Fruit fly (Drosophila melanogaster) whole organism, prepupa: ENCODE results near the gene ppk10.

Experiments
- Sox102F ChIP-seq: fragments of 200-800 bp; sonication (Bioruptor generic); optimal IDR thresholded peaks from 2 replicates; lab custom pipeline; 2016; ENCODE audit warnings: missing biosample characterization, mild to moderate bottlenecking, missing genetic modification characterization
- fd59A ChIP-seq: fragments of 200-800 bp; sonication (Bioruptor generic); optimal IDR thresholded peaks from 2 replicates; lab custom pipeline; 2017; ENCODE audit warnings: missing biosample characterization, mild to moderate bottlenecking, missing genetic modification characterization, missing genetic modification reagents
- net ChIP-seq: fragments of 200-800 bp; sonication (Bioruptor generic); optimal IDR thresholded peaks from 3 replicates; lab custom pipeline; 2016; ENCODE audit warnings: missing biosample characterization, missing genetic modification characterization
- ss ChIP-seq, 2 experiments: fragments of 200-800 bp; sonication (Bioruptor generic); optimal IDR thresholded peaks; 2 replicates in 1 of 2; 3 replicates in 1 of 2; lab custom pipeline; 2017 to 2018; ENCODE audit warnings: mild to moderate bottlenecking in 2 of 2, missing biosample characterization in 2 of 2, missing genetic modification characterization in 2 of 2, moderate library complexity in 1 of 2

DNA sequence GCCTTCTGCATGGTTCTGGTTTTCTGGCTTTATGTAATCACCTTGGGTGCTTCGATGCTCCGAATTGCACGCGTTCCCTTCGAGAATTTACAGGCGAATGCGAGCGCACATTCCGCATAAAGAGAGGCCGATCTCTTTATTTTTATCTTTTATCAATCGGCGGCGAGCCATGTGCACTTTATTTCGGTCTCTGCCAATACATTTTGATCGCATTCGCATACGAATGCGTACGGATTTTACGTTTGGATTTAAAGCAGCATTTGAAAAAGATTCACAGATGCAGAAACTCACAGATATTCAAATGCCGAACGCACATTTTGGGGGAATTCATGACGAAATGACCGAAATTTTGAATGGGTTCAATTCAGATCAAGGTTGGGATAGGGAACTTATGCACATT lies 39.2 kb upstream of the ppk10 start, which contains the start of gene CG13144:
- TF ChIP-seq fd59A (GFP tag; lab: Kevin White, UChicago) (no peak), net (GFP tag; lab: Kevin White, UChicago) (no peak), Sox102F (GFP tag; lab: Kevin White, UChicago) (no peak), ss (GFP tag; optimal IDR thresholded peaks at IDR 0.05; lab: Kevin White, UChicago) (no peak)
